Fruit fly (Drosophila melanogaster): ENCODE data around the gene B52.
A peak's percentile ranks its signal among the peaks of the same experiment; 100 is the strongest.

Gene B52

DNA sequence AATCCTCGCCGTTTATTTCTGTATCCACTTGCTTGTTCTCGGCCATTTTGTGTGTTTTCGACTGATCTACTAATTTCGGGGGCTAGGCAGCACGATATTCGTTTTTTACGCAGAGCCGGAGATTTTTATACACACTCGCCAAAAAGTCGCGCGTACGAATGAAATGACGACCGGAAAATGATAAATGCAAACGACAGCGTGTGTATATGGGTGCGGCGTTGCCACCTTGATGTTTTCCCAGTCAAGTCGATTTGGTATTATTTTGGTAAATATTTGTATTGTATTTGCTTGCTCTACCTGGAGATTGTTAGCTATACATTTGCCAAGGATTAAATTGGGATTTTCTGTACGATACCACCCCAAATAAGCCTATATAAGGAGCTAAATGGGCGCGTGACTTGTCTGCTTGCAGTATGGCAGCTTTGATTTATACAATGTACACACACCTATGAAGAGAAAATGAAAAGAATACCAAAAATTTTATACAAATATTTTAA is 15.2 kb upstream of the B52 start, which contains the start of gene sqd (continued):
- TF ChIP-seq CG17186 (GFP tag; optimal IDR thresholded peaks at IDR 0.05) (peak; percentile 48), pho (GFP tag; optimal IDR thresholded peaks at IDR 0.05) (peak; percentile 12), ken (GFP tag; IDR thresholded peaks at IDR 0.05) (no peak), tx (GFP tag; optimal IDR thresholded peaks at IDR 0.05) (no peak), CG18764 (GFP tag; optimal IDR thresholded peaks at IDR 0.05) (peak; percentile 19), nom (GFP tag; optimal IDR thresholded peaks at IDR 0.05) (peak; percentile 30), amos (GFP tag; IDR thresholded peaks at IDR 0.05; ENCODE audit: partially characterized antibody) (no peak), Taf1 (GFP tag; IDR thresholded peaks at IDR 0.05) (no peak), wor (GFP tag; IDR thresholded peaks at IDR 0.05) (no peak), nmo (GFP tag; optimal IDR thresholded peaks at IDR 0.05) (peak; percentile 52), Dref (GFP tag; IDR thresholded peaks at IDR 0.05) (no peak), jumu (GFP tag; optimal IDR thresholded peaks at IDR 0.05) (no peak), pita (GFP tag; optimal IDR thresholded peaks at IDR 0.05) (no peak), CG1233 (GFP tag; optimal IDR thresholded peaks at IDR 0.05) (peak; percentile 48), Atf6 (GFP tag; IDR thresholded peaks at IDR 0.05) (peak; percentile 38; the same call in 1 of the 2 replicates), gcm (GFP tag; optimal IDR thresholded peaks at IDR 0.05) (peak; percentile 20), H2.0 (GFP tag; IDR thresholded peaks at IDR 0.05) (no peak), fd3F (GFP tag; optimal IDR thresholded peaks at IDR 0.05) (no peak), CG6654 (GFP tag; optimal IDR thresholded peaks at IDR 0.05) (peak; percentile 26), dmrt99B (tag; optimal IDR thresholded peaks at IDR 0.05) (peak; percentile 49), p53 (GFP tag; optimal IDR thresholded peaks at IDR 0.05) (no peak), TFAM (GFP tag; optimal IDR thresholded peaks at IDR 0.05) (no peak), Hr3 (GFP tag; optimal IDR thresholded peaks at IDR 0.05) (no peak), Hand (GFP tag; optimal IDR thresholded peaks at IDR 0.05) (no peak), usp (GFP tag; optimal IDR thresholded peaks at IDR 0.05) (no peak), Lim3 (GFP tag; IDR thresholded peaks at IDR 0.05) (no peak), bab2 (GFP tag; optimal IDR thresholded peaks at IDR 0.05) (peak; percentile 3), CG2889 (GFP tag; IDR thresholded peaks at IDR 0.05) (no peak), Elba2 (GFP tag; optimal IDR thresholded peaks at IDR 0.05) (no peak), oc (tag; optimal IDR thresholded peaks at IDR 0.05) (no peak), nerfin-2 (GFP tag; IDR thresholded peaks at IDR 0.05; ENCODE audit: partially characterized antibody) (no peak), Sox102F (GFP tag; optimal IDR thresholded peaks at IDR 0.05) (no peak), pros (GFP tag; optimal IDR thresholded peaks at IDR 0.05) (no peak), CG10431 (GFP tag; optimal IDR thresholded peaks at IDR 0.05) (no peak), Rfx (GFP tag; IDR thresholded peaks at IDR 0.05) (peak; percentile 63; the same call in 1 of the 2 replicates), wdn (GFP tag; IDR thresholded peaks at IDR 0.05) (no peak), CG2120 (GFP tag; optimal IDR thresholded peaks at IDR 0.05) (peak; percentile 37), CG16813 (GFP tag; IDR thresholded peaks at IDR 0.05; ENCODE audit: partially characterized antibody) (0 out of 3 replicates have a peak, but pooled peaks have one; percentile 28), CG9727 (GFP tag; optimal IDR thresholded peaks at IDR 0.05) (peak; percentile 61), aop (GFP tag; IDR thresholded peaks at IDR 0.05) (no peak), schlank (tag; optimal IDR thresholded peaks at IDR 0.05) (peak; percentile 50), Dll (GFP tag; IDR thresholded peaks at IDR 0.05; ENCODE audit: partially characterized antibody) (no peak), CG2199 (GFP tag; IDR thresholded peaks at IDR 0.05) (no peak), jigr1 (GFP tag; IDR thresholded peaks at IDR 0.05) (no peak), HLH54F (GFP tag; optimal IDR thresholded peaks at IDR 0.05) (peak; percentile 32), CG13287 (GFP tag; IDR thresholded peaks at IDR 0.05; ENCODE audit: partially characterized antibody) (peak; percentile 7; the same call in 1 of the 2 replicates), CG7357 (GFP tag; IDR thresholded peaks at IDR 0.05) (peak; percentile 75), Poxn (GFP tag; IDR thresholded peaks at IDR 0.05) (no peak), ac (GFP tag; optimal IDR thresholded peaks at IDR 0.05) (no peak), CG11723 (GFP tag; optimal IDR thresholded peaks at IDR 0.05) (peak; percentile 15), CG5953 (GFP tag; IDR thresholded peaks at IDR 0.05) (no peak)
